Worm (Caenorhabditis elegans): Measurements from ENCODE around the gene frk-1.

- TF ChIP-seq snpc-4 (tag; optimal IDR thresholded peaks at IDR 0.05) (no peak), ham-2 (GFP tag; optimal IDR thresholded peaks at IDR 0.05) (no peak), nhr-12 (tag; optimal IDR thresholded peaks at IDR 0.05) (no peak), lsy-2 (tag; optimal IDR thresholded peaks at IDR 0.05) (no peak)
Observed at ce11 chrIV:10017633-10018032, 25.3 kb upstream of the frk-1 start, which contains the start of gene F44D12.2.
